Worm (Caenorhabditis elegans): Measurements from ENCODE around the gene C31H1.5.

C31H1.5 gene

ce11 chrIV:5752704-5753103 is 43.9 kb downstream of the C31H1.5 start:
- TF ChIP-seq tab-1 (GFP tag; IDR thresholded peaks at IDR 0.05): no peak
- no peak for TF ChIP-seq med-1 (GFP tag; optimal IDR thresholded peaks at IDR 0.05; ENCODE audit: insufficient read depth)
- no peak for TF ChIP-seq klf-2 (GFP tag; conservative IDR thresholded peaks at IDR 0.05)
- TF ChIP-seq flt-1 (GFP tag; IDR thresholded peaks at IDR 0.05): no peak
- no peak for TF ChIP-seq ztf-29 (GFP tag; IDR thresholded peaks at IDR 0.05)
- TF ChIP-seq ztf-23 (GFP tag; IDR thresholded peaks at IDR 0.05): no peak
- no peak for TF ChIP-seq T22C8.4 (GFP tag; IDR thresholded peaks at IDR 0.05)
- TF ChIP-seq cog-1 (tag; optimal IDR thresholded peaks at IDR 0.05): no peak
- no peak for TF ChIP-seq ref-1 (GFP tag; conservative IDR thresholded peaks at IDR 0.05)

ce11 chrIV:5751997-5752396 is 44.6 kb downstream of the C31H1.5 start:
- TF ChIP-seq med-1 (GFP tag; optimal IDR thresholded peaks at IDR 0.05; ENCODE audit: insufficient read depth) (no peak), klf-2 (GFP tag; conservative IDR thresholded peaks at IDR 0.05) (no peak), T22C8.4 (GFP tag; IDR thresholded peaks at IDR 0.05) (no peak), ztf-23 (GFP tag; IDR thresholded peaks at IDR 0.05) (no peak), cog-1 (tag; optimal IDR thresholded peaks at IDR 0.05) (no peak), flt-1 (GFP tag; IDR thresholded peaks at IDR 0.05) (no peak), tab-1 (GFP tag; IDR thresholded peaks at IDR 0.05) (no peak), ref-1 (GFP tag; conservative IDR thresholded peaks at IDR 0.05) (no peak), ztf-29 (GFP tag; IDR thresholded peaks at IDR 0.05) (no peak)

- TF ChIP-seq med-1 (GFP tag; optimal IDR thresholded peaks at IDR 0.05; ENCODE audit: insufficient read depth): no peak
- TF ChIP-seq T22C8.4 (GFP tag; IDR thresholded peaks at IDR 0.05): no peak
- no peak for TF ChIP-seq tab-1 (GFP tag; IDR thresholded peaks at IDR 0.05)
- no peak for TF ChIP-seq ztf-29 (GFP tag; IDR thresholded peaks at IDR 0.05)
- no peak for TF ChIP-seq ref-1 (GFP tag; conservative IDR thresholded peaks at IDR 0.05)
- no peak for TF ChIP-seq flt-1 (GFP tag; IDR thresholded peaks at IDR 0.05)
- TF ChIP-seq klf-2 (GFP tag; conservative IDR thresholded peaks at IDR 0.05): no peak
- TF ChIP-seq ztf-23 (GFP tag; IDR thresholded peaks at IDR 0.05): no peak
- TF ChIP-seq cog-1 (tag; optimal IDR thresholded peaks at IDR 0.05): no peak
Measured at ce11 chrIV:5749874-5750273, 46.7 kb downstream of the C31H1.5 start.

Data from whole organism, midembryonic.